Fruit fly (Drosophila melanogaster) Kc167 (cell line): ENCODE results near the gene Ccz1.

Source experiments
- Myc ChIP-seq: fragments of >200 bp; optimal IDR thresholded peaks from 2 replicates; lab custom pipeline; 2017; ENCODE audit warnings: missing external identifiers
- Sin3A ChIP-seq: fragments of >200 bp; optimal IDR thresholded peaks from 2 replicates; lab custom pipeline; 2018; ENCODE audit warnings: missing external identifiers
- h ChIP-seq: fragments of >200 bp; optimal IDR thresholded peaks from 3 replicates; lab custom pipeline; 2018; ENCODE audit warnings: missing external identifiers
- insv ChIP-seq: fragments of >200 bp; optimal IDR thresholded peaks from 3 replicates; lab custom pipeline; 2018; ENCODE audit warnings: missing external identifiers
- psq ChIP-seq: fragments of >200 bp; optimal IDR thresholded peaks from 2 replicates; lab custom pipeline; 2017; ENCODE audit warnings: missing external identifiers
- ttk ChIP-seq: sonication (Bioruptor generic); optimal IDR thresholded peaks from 2 replicates; lab custom pipeline; 2017; ENCODE audit warnings: missing external identifiers

Gene Ccz1

DNA sequence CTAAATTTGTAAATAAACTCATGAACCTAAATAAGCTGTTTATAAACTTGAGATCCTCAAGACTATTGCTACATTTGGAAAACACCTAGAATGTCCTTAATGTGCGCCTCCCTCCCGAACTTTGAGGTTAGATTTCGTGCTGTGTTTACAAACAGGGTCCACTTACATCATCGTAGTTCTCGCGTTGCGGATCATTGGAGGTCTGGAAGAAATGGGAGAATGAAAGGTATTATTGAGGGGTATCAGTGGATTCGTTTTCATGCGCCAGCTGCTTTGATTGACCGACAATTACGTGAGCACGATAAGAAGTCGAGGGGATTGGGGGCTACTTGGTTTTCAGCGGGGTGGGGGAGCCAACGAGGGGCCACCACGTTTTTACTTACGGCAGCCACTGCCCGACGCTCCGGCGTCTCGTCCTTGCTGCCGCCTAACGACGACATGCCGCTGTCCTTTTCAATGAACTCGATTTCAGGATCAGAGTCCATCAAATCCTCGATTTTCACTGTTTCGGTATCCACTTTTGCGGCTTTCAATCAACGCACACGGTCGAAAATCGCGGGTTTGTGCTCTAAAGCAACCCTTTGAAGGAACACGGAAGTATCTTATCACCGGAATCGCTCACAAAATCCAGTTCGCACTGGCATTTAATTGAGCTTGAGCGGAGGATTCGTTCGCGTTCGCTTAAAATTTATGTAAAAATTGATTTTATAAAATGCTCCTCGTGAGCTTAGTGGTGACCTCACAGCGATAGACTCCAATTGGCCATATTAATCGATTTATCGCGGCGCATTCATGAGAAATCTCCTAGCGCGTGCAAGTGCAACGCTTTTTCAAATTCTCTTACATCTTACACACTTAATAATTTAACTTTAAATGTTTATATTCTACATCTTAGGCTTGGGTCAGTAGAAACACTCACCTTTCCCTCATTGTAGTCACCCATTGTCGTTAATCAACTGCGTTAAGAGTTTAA, 10.2 kb upstream of the Ccz1 start:
- TF ChIP-seq psq (lab: Kevin White, UChicago) (no peak), Sin3A (lab: Kevin White, UChicago) (no peak), Myc (lab: Kevin White, UChicago) (no peak), insv (no peak), h (lab: Kevin White, UChicago) (no peak), ttk (lab: Kevin White, UChicago) (no peak)

dm6 chr3L:3905111-3905510, 6.2 kb upstream of the Ccz1 start, which contains the start of gene ida:
Gene ida (plus strand): TSS chr3L:3905344.
- TF ChIP-seq ttk (lab: Kevin White, UChicago) (no peak), Myc (lab: Kevin White, UChicago) (no peak), Sin3A (lab: Kevin White, UChicago) (no peak), h (lab: Kevin White, UChicago) (no peak), insv (no peak), psq (lab: Kevin White, UChicago) (no peak)

DNA sequence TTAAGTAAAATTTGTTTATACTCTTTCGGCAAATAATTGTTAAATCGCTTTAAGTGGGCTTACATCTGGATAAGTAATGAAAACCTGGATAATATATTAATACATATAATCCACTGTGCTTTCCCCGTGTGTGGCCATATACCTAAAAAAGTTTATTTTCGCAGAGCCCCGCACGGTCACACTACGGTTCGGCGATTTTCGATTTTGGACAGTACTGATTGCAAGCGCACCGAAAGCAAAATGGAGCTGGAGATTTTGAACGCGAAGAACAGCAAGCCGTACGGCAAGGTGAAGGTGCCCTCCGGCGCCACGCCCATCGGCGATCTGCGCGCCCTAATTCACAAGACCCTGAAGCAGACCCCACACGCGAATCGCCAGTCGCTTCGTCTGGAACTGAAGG, 4.3 kb upstream of the Ccz1 start, which contains the start of gene Sc2:
Gene Sc2 (plus strand): TSS at position 192 of the 400 bp plus-strand sequence.
- TF ChIP-seq psq (lab: Kevin White, UChicago), result no peak
- no peak for TF ChIP-seq ttk (lab: Kevin White, UChicago)
- TF ChIP-seq Myc (lab: Kevin White, UChicago), result no peak
- no peak for TF ChIP-seq Sin3A (lab: Kevin White, UChicago)
- no peak for TF ChIP-seq insv
- no peak for TF ChIP-seq h (lab: Kevin White, UChicago)

DNA sequence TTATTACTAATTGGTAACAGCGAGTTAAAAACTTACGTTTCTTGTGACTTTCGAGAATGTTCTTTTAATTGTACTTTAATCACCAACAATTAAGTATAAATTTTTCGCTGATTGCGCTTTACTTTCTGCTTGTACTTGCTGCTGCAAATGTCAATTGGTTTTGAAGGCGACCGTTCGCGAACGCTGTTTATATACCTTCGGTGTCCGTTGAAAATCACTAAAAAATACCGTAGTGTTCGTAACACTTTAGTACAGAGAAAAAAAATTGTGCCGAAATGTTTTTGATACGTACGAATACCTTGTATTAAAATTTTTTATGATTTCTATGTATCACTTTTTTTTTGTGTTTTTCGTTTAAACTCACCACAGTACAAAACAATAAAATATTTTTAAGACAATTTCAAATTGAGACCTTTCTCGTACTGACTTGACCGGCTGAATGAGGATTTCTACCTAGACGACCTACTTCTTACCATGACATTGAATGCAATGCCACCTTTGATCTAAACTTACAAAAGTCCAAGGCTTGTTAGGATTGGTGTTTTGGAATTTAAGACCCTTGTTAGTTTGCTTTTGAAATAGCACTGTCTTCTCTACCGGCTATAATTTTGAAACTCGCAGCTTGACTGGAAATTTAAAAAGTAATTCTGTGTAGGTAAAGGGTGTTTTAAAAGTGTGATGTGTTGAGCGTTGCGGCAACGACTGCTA, 3.7 kb upstream of the Ccz1 start, which contains the start of gene Ubi-p63E:
Gene Ubi-p63E (minus strand): TSS at position 694 of the 708 bp plus-strand sequence.
- TF ChIP-seq Myc (lab: Kevin White, UChicago) (no peak), ttk (lab: Kevin White, UChicago) (no peak), insv (no peak)

dm6 chr3L:3901865-3902490, 3.0 kb upstream of the Ccz1 start:
- no peak for TF ChIP-seq ttk (lab: Kevin White, UChicago)
- no peak for TF ChIP-seq Myc (lab: Kevin White, UChicago)
- TF ChIP-seq insv, result no peak
- no peak for TF ChIP-seq Sin3A (lab: Kevin White, UChicago)
- TF ChIP-seq psq (lab: Kevin White, UChicago), result no peak
- no peak for TF ChIP-seq h (lab: Kevin White, UChicago)

dm6 chr3L:3896553-3897034, 2.4 kb downstream of the Ccz1 start, which contains the start of the genes Gr63a and Lamtor4:
Gene Gr63a (minus strand): TSS chr3L:3896603.
Gene Lamtor4 (plus strand): TSS chr3L:3896900.
- TF ChIP-seq Myc (lab: Kevin White, UChicago) (no peak), insv (no peak), psq (lab: Kevin White, UChicago) (no peak), h (lab: Kevin White, UChicago) (no peak), Sin3A (lab: Kevin White, UChicago) (no peak), ttk (lab: Kevin White, UChicago) (no peak)

DNA sequence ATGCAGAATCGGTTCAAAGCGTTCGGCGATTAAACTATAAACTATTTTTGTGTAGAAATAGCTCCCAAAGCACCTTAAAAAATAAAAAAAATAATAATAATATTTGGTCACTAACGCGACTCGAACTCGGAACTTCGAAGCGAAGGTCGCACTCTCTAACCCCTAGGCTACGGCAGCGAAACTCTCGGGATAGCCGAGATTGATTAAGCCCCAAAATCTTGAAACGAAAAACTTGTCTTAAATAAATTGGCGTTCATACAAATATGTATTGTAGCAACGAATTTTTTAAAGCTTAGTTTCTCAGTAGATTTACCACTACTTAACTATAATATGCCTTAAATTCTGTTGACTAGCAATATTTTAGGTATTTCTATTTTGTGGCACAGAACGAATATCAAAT, 4.5 kb downstream of the Ccz1 start:
- no peak for TF ChIP-seq ttk (lab: Kevin White, UChicago)
- no peak for TF ChIP-seq h (lab: Kevin White, UChicago)
- no peak for TF ChIP-seq Myc (lab: Kevin White, UChicago)
- no peak for TF ChIP-seq psq (lab: Kevin White, UChicago)
- no peak for TF ChIP-seq Sin3A (lab: Kevin White, UChicago)
- TF ChIP-seq insv, result no peak

DNA sequence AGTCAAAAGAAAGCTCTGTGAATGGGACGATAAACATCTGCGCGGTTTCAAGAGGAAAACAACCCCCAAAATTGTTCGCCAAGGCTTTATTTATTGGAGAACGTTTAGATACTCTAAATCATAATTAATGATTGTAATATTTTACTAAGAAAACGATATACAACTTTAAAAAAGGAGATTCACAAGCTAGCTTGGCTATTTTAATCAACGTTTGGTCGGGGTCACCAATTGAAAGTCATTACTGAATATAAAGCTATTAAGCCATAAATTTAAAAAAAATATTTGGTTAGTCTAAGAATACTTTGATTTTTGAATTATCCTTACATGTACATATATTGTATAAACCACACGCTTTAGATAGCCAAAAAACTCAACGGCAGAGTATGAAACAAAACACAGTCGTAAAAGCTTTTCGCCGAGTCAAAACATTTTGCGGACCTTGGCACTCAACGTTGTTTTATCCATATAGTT, 6.8 kb downstream of the Ccz1 start, which contains the start of gene Fie:
Gene Fie (plus strand): TSS at position 421 of the 471 bp plus-strand sequence.
- TF ChIP-seq h (lab: Kevin White, UChicago) (no peak), Myc (lab: Kevin White, UChicago) (no peak), psq (lab: Kevin White, UChicago) (no peak), ttk (lab: Kevin White, UChicago) (no peak), insv (no peak), Sin3A (lab: Kevin White, UChicago) (no peak)

DNA sequence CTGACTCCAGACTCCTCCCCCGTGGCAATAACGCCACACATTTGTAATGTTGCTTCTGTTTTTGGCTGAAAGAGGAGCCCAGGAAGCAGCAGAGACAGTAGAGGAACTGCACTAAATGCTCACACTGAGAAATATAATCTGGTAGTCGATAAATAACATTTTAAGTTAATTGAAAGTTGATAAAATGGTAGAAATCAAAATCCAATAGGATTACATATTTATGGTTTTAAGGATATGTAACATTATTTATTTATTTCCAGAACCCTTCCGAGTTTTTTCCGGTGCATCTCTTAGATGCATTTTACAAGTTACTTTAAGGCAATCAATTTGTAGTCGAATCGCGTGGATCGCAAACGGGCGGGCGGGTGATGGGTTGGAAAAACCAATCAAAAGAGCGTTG, 8.1 kb downstream of the Ccz1 start:
- TF ChIP-seq Myc (lab: Kevin White, UChicago), result no peak
- no peak for TF ChIP-seq h (lab: Kevin White, UChicago)
- no peak for TF ChIP-seq psq (lab: Kevin White, UChicago)
- no peak for TF ChIP-seq insv

DNA sequence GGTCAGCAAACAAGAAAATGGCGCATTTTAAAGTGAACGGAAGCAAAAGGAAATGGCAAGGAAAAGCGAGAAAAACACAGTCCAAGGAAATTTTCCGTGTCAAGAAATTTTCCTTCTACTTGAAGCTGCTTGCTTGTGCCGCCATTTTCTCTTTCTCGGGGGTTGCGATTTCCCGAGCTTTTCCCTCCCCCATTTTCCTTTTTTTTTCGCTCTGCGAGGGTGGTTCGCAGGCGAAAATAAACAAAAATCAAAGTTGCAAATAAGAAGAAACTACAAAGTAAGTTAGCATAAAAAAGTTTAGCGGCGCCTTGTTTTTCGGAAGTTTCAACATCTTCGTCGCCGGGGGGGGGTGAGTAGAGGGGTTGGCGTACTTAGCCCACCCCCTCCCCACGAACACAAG, 11.6 kb downstream of the Ccz1 start:
- no peak for TF ChIP-seq insv
- no peak for TF ChIP-seq h (lab: Kevin White, UChicago)
- TF ChIP-seq Sin3A (lab: Kevin White, UChicago), result no peak
- no peak for TF ChIP-seq psq (lab: Kevin White, UChicago)
- TF ChIP-seq ttk (lab: Kevin White, UChicago), result no peak
- no peak for TF ChIP-seq Myc (lab: Kevin White, UChicago)

dm6 chr3L:3885933-3886332, 13.0 kb downstream of the Ccz1 start:
- TF ChIP-seq psq (lab: Kevin White, UChicago) (no peak), h (lab: Kevin White, UChicago) (no peak), Myc (lab: Kevin White, UChicago) (no peak), Sin3A (lab: Kevin White, UChicago) (no peak), ttk (lab: Kevin White, UChicago) (no peak), insv (no peak)
